Worm (Caenorhabditis elegans): ENCODE results near the gene R12B2.7.
A peak's percentile ranks its signal among the peaks of the same experiment; 100 is the strongest.

R12B2.7 gene

ce11 chrIII:5802971-5803370, 11.9 kb upstream of the R12B2.7 start, which contains the start of the genes polq-1 and him-10 (continued):
- TF ChIP-seq nhr-20 (tag; optimal IDR thresholded peaks at IDR 0.05), result no peak
- no peak for TF ChIP-seq lin-13 (GFP tag; optimal IDR thresholded peaks at IDR 0.05)
- no peak for TF ChIP-seq aly-2 (tag; optimal IDR thresholded peaks at IDR 0.05)
- no peak for TF ChIP-seq egl-13 (tag; optimal IDR thresholded peaks at IDR 0.05)
- no peak for TF ChIP-seq pax-3 (tag; optimal IDR thresholded peaks at IDR 0.05)
- peak in 1 of 3 experiments; percentile 14 for TF ChIP-seq ceh-82 (tag; optimal IDR thresholded peaks at IDR 0.05)
- TF ChIP-seq nhr-76 (tag; optimal IDR thresholded peaks at IDR 0.05), result no peak
- TF ChIP-seq nhr-90 (tag; optimal IDR thresholded peaks at IDR 0.05; ENCODE audit: poor library complexity), result no peak
- TF ChIP-seq sup-37 (GFP tag; optimal IDR thresholded peaks at IDR 0.05), result no peak
- no peak for TF ChIP-seq nhr-84 (tag; optimal IDR thresholded peaks at IDR 0.05)
- TF ChIP-seq lin-35 (GFP tag; optimal IDR thresholded peaks at IDR 0.05), result peak; percentile 68 to 89
- TF ChIP-seq unc-98 (GFP tag; IDR thresholded peaks at IDR 0.05), result no peak
- peak; percentile 14 for TF ChIP-seq nhr-71 (tag; optimal IDR thresholded peaks at IDR 0.05)
- TF ChIP-seq fkh-8 (tag; optimal IDR thresholded peaks at IDR 0.05), result peak; percentile 1
- TF ChIP-seq ces-1 (GFP tag; optimal IDR thresholded peaks at IDR 0.05), result no peak
- TF ChIP-seq efl-3 (GFP tag; optimal IDR thresholded peaks at IDR 0.05), result no peak
- no peak for TF ChIP-seq hlh-4 (tag; optimal IDR thresholded peaks at IDR 0.05)
- TF ChIP-seq tbx-2 (tag; optimal IDR thresholded peaks at IDR 0.05), result peak; percentile 5
- peak in 1 of 2 experiments; percentile 51 for TF ChIP-seq lsy-2 (tag; optimal IDR thresholded peaks at IDR 0.05)
- no peak for TF ChIP-seq hlh-17 (GFP tag; optimal IDR thresholded peaks at IDR 0.05; ENCODE audit: borderline replicate concordance)
- no peak for TF ChIP-seq ceh-8 (GFP tag; optimal IDR thresholded peaks at IDR 0.05)
- TF ChIP-seq C16A3.4 (tag; optimal IDR thresholded peaks at IDR 0.05), result no peak
- no peak for TF ChIP-seq nhr-77 (tag; optimal IDR thresholded peaks at IDR 0.05)
- TF ChIP-seq nhr-237 (tag; optimal IDR thresholded peaks at IDR 0.05), result no peak
- TF ChIP-seq ama-1 (optimal IDR thresholded peaks at IDR 0.05), result no peak
- no peak for TF ChIP-seq nhr-12 (tag; optimal IDR thresholded peaks at IDR 0.05)
- TF ChIP-seq elt-2 (tag; optimal IDR thresholded peaks at IDR 0.05), result no peak
- no peak for TF ChIP-seq mef-2 (tag; optimal IDR thresholded peaks at IDR 0.05)
- peak; percentile 72 to 86 (median 80) for TF ChIP-seq dpl-1 (GFP tag; optimal IDR thresholded peaks at IDR 0.05)
- TF ChIP-seq ets-5 (GFP tag; IDR thresholded peaks at IDR 0.05), result no peak

ce11 chrIII:5805273-5805672, 9.6 kb upstream of the R12B2.7 start, which contains the start of gene R12B2.3:
Gene R12B2.3 (plus strand): TSS chrIII:5805573.
- no peak for TF ChIP-seq elt-3 (tag; optimal IDR thresholded peaks at IDR 0.05)
- TF ChIP-seq Y116A8C.19 (tag; optimal IDR thresholded peaks at IDR 0.05; ENCODE audit: borderline replicate concordance), result no peak
- no peak for TF ChIP-seq skn-1 (tag; optimal IDR thresholded peaks at IDR 0.05)
- no peak for TF ChIP-seq mef-2 (tag; optimal IDR thresholded peaks at IDR 0.05)
- TF ChIP-seq ets-5 (GFP tag; IDR thresholded peaks at IDR 0.05), result no peak
- TF ChIP-seq rnt-1 (tag; optimal IDR thresholded peaks at IDR 0.05), result no peak
- no peak for TF ChIP-seq nhr-237 (tag; optimal IDR thresholded peaks at IDR 0.05)
- no peak for TF ChIP-seq blmp-1 (tag; optimal IDR thresholded peaks at IDR 0.05)
- TF ChIP-seq fkh-10 (GFP tag; optimal IDR thresholded peaks at IDR 0.05), result no peak
- TF ChIP-seq ceh-90 (tag; optimal IDR thresholded peaks at IDR 0.05), result no peak
- TF ChIP-seq isw-1 (GFP tag; IDR thresholded peaks at IDR 0.05), result no peak
- TF ChIP-seq unc-98 (GFP tag; IDR thresholded peaks at IDR 0.05), result no peak
- no peak for TF ChIP-seq mep-1 (tag; optimal IDR thresholded peaks at IDR 0.05)
- TF ChIP-seq nhr-47 (tag; optimal IDR thresholded peaks at IDR 0.05), result no peak

- TF ChIP-seq nhr-85 (tag) (no peak), lin-14 (GFP tag; optimal IDR thresholded peaks at IDR 0.05) (no peak), nhr-11 (tag; optimal IDR thresholded peaks at IDR 0.05) (no peak), mdl-1 (tag; optimal IDR thresholded peaks at IDR 0.05) (no peak), ama-1 (optimal IDR thresholded peaks at IDR 0.05) (no peak), tbx-2 (tag; optimal IDR thresholded peaks at IDR 0.05) (no peak), xbp-1 (tag; optimal IDR thresholded peaks at IDR 0.05) (no peak), fos-1 (tag; optimal IDR thresholded peaks at IDR 0.05) (no peak), sup-37 (GFP tag; optimal IDR thresholded peaks at IDR 0.05) (no peak)
Observed at ce11 chrIII:5806720-5807119, 8.1 kb upstream of the R12B2.7 start, which contains the start of gene R12B2.2. Gene R12B2.2 (plus strand): TSS chrIII:5807020.

Data from whole organism, L1 larva.